Worm (Caenorhabditis elegans): ENCODE data around the gene atg-13.

ce11 chrIII:8106476-8106875 lies 51.5 kb downstream of the atg-13 start:
- TF ChIP-seq cog-1 (tag; optimal IDR thresholded peaks at IDR 0.05) (peak; percentile 45), ztf-23 (GFP tag; IDR thresholded peaks at IDR 0.05) (peak; percentile 89), med-1 (GFP tag; optimal IDR thresholded peaks at IDR 0.05; ENCODE audit: insufficient read depth) (peak; percentile 37), ztf-29 (GFP tag; IDR thresholded peaks at IDR 0.05) (peak; percentile 86), flt-1 (GFP tag; IDR thresholded peaks at IDR 0.05) (peak; percentile 92), ref-1 (GFP tag; conservative IDR thresholded peaks at IDR 0.05) (peak; percentile 73), T22C8.4 (GFP tag; IDR thresholded peaks at IDR 0.05) (peak; percentile 83), klf-2 (GFP tag; conservative IDR thresholded peaks at IDR 0.05) (peak; percentile 78)
